Fruit fly (Drosophila melanogaster): ENCODE data around the gene CG14990.

Gene CG14990

dm6 chr3L:4133724-4134678 is 41.0 kb downstream of the CG14990 start, which contains the start of gene ens (continued):
- TF ChIP-seq run (tag; optimal IDR thresholded peaks at IDR 0.05) (peak; percentile 14), repo (GFP tag; optimal IDR thresholded peaks at IDR 0.05) (no peak), Drgx (GFP tag; IDR thresholded peaks at IDR 0.05) (0 out of 2 replicates have a peak, but pooled peaks have one; percentile 28), CG3407 (GFP tag; optimal IDR thresholded peaks at IDR 0.05) (no peak), Dref (GFP tag; IDR thresholded peaks at IDR 0.05) (peak; percentile 35; the same call in 1 of the 2 replicates), CG15696 (tag; optimal IDR thresholded peaks at IDR 0.05) (no peak), Dip3 (GFP tag; optimal IDR thresholded peaks at IDR 0.05) (no peak), HLHmδ (GFP tag; optimal IDR thresholded peaks at IDR 0.05) (no peak), CG11723 (GFP tag; optimal IDR thresholded peaks at IDR 0.05) (no peak), CG1792 (GFP tag; optimal IDR thresholded peaks at IDR 0.05) (no peak), psq (GFP tag; optimal IDR thresholded peaks at IDR 0.05) (peak; percentile 71), bbx (GFP tag; IDR thresholded peaks at IDR 0.05; ENCODE audit: partially characterized antibody) (0 out of 2 replicates have a peak, but pooled peaks have one; percentile 32), CG17802 (tag; optimal IDR thresholded peaks at IDR 0.05) (no peak), Fer3 (tag; optimal IDR thresholded peaks at IDR 0.05) (no peak), Opbp (GFP tag; IDR thresholded peaks at IDR 0.05; ENCODE audit: partially characterized antibody) (0 out of 3 replicates have a peak, but pooled peaks have one; percentile 52), CG12299 (tag; optimal IDR thresholded peaks at IDR 0.05) (peak; percentile 22), CrebB (tag; optimal IDR thresholded peaks at IDR 0.05) (no peak), CG34422 (GFP tag; IDR thresholded peaks at IDR 0.05) (no peak; the same call in 2 of the 3 replicates), Asciz (GFP tag; optimal IDR thresholded peaks at IDR 0.05) (no peak), CG4360 (GFP tag; IDR thresholded peaks at IDR 0.05) (no peak), HLH4C (GFP tag; IDR thresholded peaks at IDR 0.05; ENCODE audit: partially characterized antibody) (no peak), crp (GFP tag; optimal IDR thresholded peaks at IDR 0.05) (peak in 1 of 2 experiments; percentile 14), Max (GFP tag; optimal IDR thresholded peaks at IDR 0.05) (no peak), onecut (GFP tag; IDR thresholded peaks at IDR 0.05) (peak; percentile 54), fru (optimal IDR thresholded peaks at IDR 0.05) (no peak), ase (GFP tag; IDR thresholded peaks at IDR 0.05) (no peak), CG10959 (GFP tag; IDR thresholded peaks at IDR 0.05) (no peak), CHES-1-like (GFP tag; optimal IDR thresholded peaks at IDR 0.05) (no peak), Hsf (GFP tag; optimal IDR thresholded peaks at IDR 0.05) (no peak), wor (GFP tag; IDR thresholded peaks at IDR 0.05) (no peak), CG6854 (GFP tag; optimal IDR thresholded peaks at IDR 0.05) (no peak), pnt (GFP tag; optimal IDR thresholded peaks at IDR 0.05) (no peak), bowl (GFP tag; IDR thresholded peaks at IDR 0.05) (no peak), D19A (tag; optimal IDR thresholded peaks at IDR 0.05) (no peak), Hr3 (GFP tag; optimal IDR thresholded peaks at IDR 0.05) (no peak), CG6254 (GFP tag; optimal IDR thresholded peaks at IDR 0.05) (no peak), ssp (GFP tag; IDR thresholded peaks at IDR 0.05) (no peak), CG9437 (GFP tag; optimal IDR thresholded peaks at IDR 0.05) (no peak), Mrtf (GFP tag; IDR thresholded peaks at IDR 0.05) (no peak), CG11695 (GFP tag; IDR thresholded peaks at IDR 0.05) (no peak), chm (GFP tag; IDR thresholded peaks at IDR 0.05) (peak; percentile 10; the same call in 1 of the 2 replicates), CG10209 (GFP tag; optimal IDR thresholded peaks at IDR 0.05) (no peak), CG7271 (tag; optimal IDR thresholded peaks at IDR 0.05) (no peak), al (GFP tag; IDR thresholded peaks at IDR 0.05) (no peak), CG17612 (GFP tag; IDR thresholded peaks at IDR 0.05) (no peak), crol (GFP tag; IDR thresholded peaks at IDR 0.05) (peak; percentile 77), dmrt11E (tag; optimal IDR thresholded peaks at IDR 0.05) (no peak), CG8290 (GFP tag; optimal IDR thresholded peaks at IDR 0.05) (no peak), CG8290 (tag; optimal IDR thresholded peaks at IDR 0.05) (no peak)

Measured in whole organism, embryonic.